Worm (Caenorhabditis elegans) whole organism, young adult: ENCODE measurements around the gene btb-10.

Experiments used
- B0035.1 ChIP-seq: sonication (generic microtip); optimal IDR thresholded peaks from 2 replicates; lab custom pipeline; 2016; ENCODE audit warnings: missing genetic modification characterization, mild to moderate bottlenecking, missing compliant biosample characterization, missing genotype, missing genetic modification reagents
- F37B4.10 ChIP-seq: fragments of 200-800 bp; sonication (Bioruptor generic); IDR thresholded peaks from 2 replicates; pipeline ENCODE4 v1.3.6; 2022; ENCODE audit warnings: missing genetic modification characterization, missing compliant biosample characterization
- F49E8.2 ChIP-seq: sonication (generic microtip); optimal IDR thresholded peaks from 3 replicates; lab custom pipeline; 2017; ENCODE audit warnings: missing genetic modification characterization, mild to moderate bottlenecking, missing compliant biosample characterization, antibody characterized with exemption, moderate library complexity; ENCODE audit not compliant: insufficient read depth
- F52B5.7 ChIP-seq: sonication (generic microtip); optimal IDR thresholded peaks from 2 replicates; lab custom pipeline; 2016; ENCODE audit warnings: mild to moderate bottlenecking, missing genetic modification characterization, missing compliant biosample characterization
- F57A8.1 ChIP-seq: fragments of 200-800 bp; sonication (Bioruptor generic); optimal IDR thresholded peaks from 2 replicates; lab custom pipeline; 2018; ENCODE audit warnings: mild to moderate bottlenecking, missing genetic modification characterization, moderate library complexity, missing compliant biosample characterization
- T26A5.8 ChIP-seq: sonication (generic microtip); optimal IDR thresholded peaks from 2 replicates; lab custom pipeline; 2016; ENCODE audit warnings: missing genetic modification characterization, missing compliant biosample characterization
- Y79H2A.3 ChIP-seq: fragments of 200-800 bp; sonication (Bioruptor generic); conservative IDR thresholded peaks from 2 replicates; pipeline ENCODE4 v1.3.6; 2022; ENCODE audit warnings: missing genetic modification reagents, missing genetic modification characterization, missing compliant biosample characterization
- akir-1 ChIP-seq: fragments of 200-800 bp; sonication (Bioruptor generic); optimal IDR thresholded peaks from 2 replicates; lab custom pipeline; 2018; ENCODE audit warnings: mild to moderate bottlenecking, missing genetic modification characterization, moderate library complexity, missing compliant biosample characterization
- ama-1 ChIP-seq, 3 experiments: fragments of 150-350 bp in 1 of 3; sonication (generic microtip) in 2 of 3; optimal IDR thresholded peaks; 2 replicates each; lab custom pipeline; 2014 to 2018; ENCODE audit warnings: missing biosample characterization in 2 of 3, missing genetic modification characterization in 2 of 3, missing genetic modification reagents in 2 of 3
- ccch-3 ChIP-seq: fragments of 200-800 bp; sonication (Bioruptor generic); optimal IDR thresholded peaks from 2 replicates; lab custom pipeline; 2018; ENCODE audit warnings: mild to moderate bottlenecking, missing genetic modification characterization, missing compliant biosample characterization
- cebp-1 ChIP-seq, 2 experiments: fragments of 200-800 bp in 1 of 2; sonication (Bioruptor generic) in 1 of 2; sonication (generic microtip) in 1 of 2; IDR thresholded peaks in 1 of 2; optimal IDR thresholded peaks in 1 of 2; 2 replicates each; pipeline versions ENCODE4 v1.3.6 to Lab custom; 2017 to 2022; ENCODE audit warnings: missing compliant biosample characterization in 2 of 2, missing genetic modification characterization in 2 of 2, mild to moderate bottlenecking in 1 of 2, missing genetic modification reagents in 1 of 2, moderate library complexity in 1 of 2
- ceh-27 ChIP-seq: fragments of 200-800 bp; sonication (Bioruptor generic); optimal IDR thresholded peaks from 2 replicates; lab custom pipeline; 2018; ENCODE audit warnings: mild to moderate bottlenecking, missing genetic modification characterization, moderate library complexity, missing compliant biosample characterization
- ceh-40 ChIP-seq: fragments of 200-800 bp; sonication (Bioruptor generic); IDR thresholded peaks from 2 replicates; pipeline ENCODE4 v1.3.6; 2022; ENCODE audit warnings: missing genetic modification characterization, missing compliant biosample characterization
- ceh-79 ChIP-seq: sonication (generic microtip); optimal IDR thresholded peaks from 2 replicates; lab custom pipeline; 2017; ENCODE audit warnings: mild to moderate bottlenecking, missing genetic modification characterization, missing compliant biosample characterization
- chd-7 ChIP-seq: sonication (generic microtip); optimal IDR thresholded peaks from 2 replicates; lab custom pipeline; 2016; ENCODE audit warnings: mild to moderate bottlenecking, missing genetic modification characterization, moderate library complexity, missing compliant biosample characterization
- dpl-1 ChIP-seq: fragments of 150-350 bp; optimal IDR thresholded peaks from 2 replicates; lab custom pipeline; 2014; ENCODE audit warnings: missing biosample characterization, missing genetic modification reagents, missing genetic modification characterization
- him-1 ChIP-seq: sonication (generic microtip); optimal IDR thresholded peaks from 2 replicates; lab custom pipeline; 2016; ENCODE audit warnings: missing genotype, missing genetic modification reagents, missing genetic modification characterization, missing compliant biosample characterization
- hlh-12 ChIP-seq: sonication (generic microtip); optimal IDR thresholded peaks from 2 replicates; lab custom pipeline; 2016; ENCODE audit warnings: missing genetic modification characterization, missing compliant biosample characterization
- hlh-26 ChIP-seq: fragments of 200-800 bp; sonication (Bioruptor generic); conservative IDR thresholded peaks from 2 replicates; pipeline ENCODE4 v1.3.6; 2022; ENCODE audit warnings: missing genetic modification reagents, missing genetic modification characterization, missing compliant biosample characterization
- hmg-20 ChIP-seq: fragments of 200-800 bp; sonication (Bioruptor generic); IDR thresholded peaks from 2 replicates; pipeline ENCODE4 v1.3.6; 2022; ENCODE audit warnings: missing genetic modification reagents, missing genetic modification characterization, missing compliant biosample characterization
- let-607 ChIP-seq, 2 experiments: fragments of 200-800 bp in 1 of 2; sonication (Bioruptor generic) in 1 of 2; sonication (generic microtip) in 1 of 2; optimal IDR thresholded peaks; 2 replicates each; lab custom pipeline; 2016 to 2018; ENCODE audit warnings: mild to moderate bottlenecking in 2 of 2, missing compliant biosample characterization in 2 of 2, missing genetic modification characterization in 2 of 2, moderate library complexity in 2 of 2, missing genotype in 1 of 2
- lin-35 ChIP-seq, 3 experiments: fragments of 150-350 bp in 2 of 3; sonication (generic microtip) in 1 of 3; optimal IDR thresholded peaks; 2 replicates each; lab custom pipeline; 2014 to 2018; ENCODE audit warnings: missing biosample characterization in 3 of 3, missing genetic modification characterization in 3 of 3, missing genetic modification reagents in 3 of 3
- lin-54 ChIP-seq: fragments of 200-800 bp; sonication (Bioruptor generic); optimal IDR thresholded peaks from 2 replicates; lab custom pipeline; 2018; ENCODE audit warnings: mild to moderate bottlenecking, missing genetic modification characterization, missing compliant biosample characterization
- madf-10 ChIP-seq: sonication (generic microtip); optimal IDR thresholded peaks from 2 replicates; lab custom pipeline; 2016; ENCODE audit warnings: mild to moderate bottlenecking, missing genetic modification characterization, missing compliant biosample characterization
- madf-6 ChIP-seq: fragments of 200-800 bp; sonication (Bioruptor generic); IDR thresholded peaks from 2 replicates; pipeline ENCODE4 v1.3.6; 2022; ENCODE audit warnings: missing genetic modification reagents, missing genetic modification characterization, missing compliant biosample characterization
- madf-8 ChIP-seq: fragments of 200-800 bp; sonication (Bioruptor generic); conservative IDR thresholded peaks from 2 replicates; pipeline ENCODE4 v1.3.6; 2022; ENCODE audit warnings: missing genetic modification reagents, missing genetic modification characterization, missing compliant biosample characterization
- nfya-1 ChIP-seq: sonication (generic microtip); optimal IDR thresholded peaks from 2 replicates; lab custom pipeline; 2017; ENCODE audit warnings: antibody characterized with exemption, missing compliant biosample characterization, missing genetic modification characterization, borderline replicate concordance; ENCODE audit not compliant: insufficient read depth
- nhr-179 ChIP-seq: sonication (generic microtip); optimal IDR thresholded peaks from 2 replicates; lab custom pipeline; 2016; ENCODE audit warnings: mild to moderate bottlenecking, missing genetic modification characterization, missing compliant biosample characterization
- nhr-80 ChIP-seq: sonication (generic microtip); optimal IDR thresholded peaks from 2 replicates; lab custom pipeline; 2016; ENCODE audit warnings: missing genetic modification characterization, missing compliant biosample characterization
- rcor-1 ChIP-seq: fragments of 200-800 bp; sonication (Bioruptor generic); IDR thresholded peaks from 2 replicates; pipeline ENCODE4 v1.3.6; 2022; ENCODE audit warnings: missing genetic modification reagents, missing genetic modification characterization, missing compliant biosample characterization
- rpc-1 ChIP-seq, 2 experiments: fragments of 150-350 bp in 1 of 2; sonication (generic microtip) in 1 of 2; optimal IDR thresholded peaks; 2 replicates each; lab custom pipeline; 2014 to 2018; ENCODE audit warnings: missing biosample characterization in 1 of 2, missing genetic modification characterization in 1 of 2, missing genetic modification reagents in 1 of 2, missing genotype in 1 of 2
- sea-2 ChIP-seq: fragments of 200-800 bp; sonication (Bioruptor generic); IDR thresholded peaks from 2 replicates; pipeline ENCODE4 v1.3.6; 2022; ENCODE audit warnings: missing genetic modification characterization, missing compliant biosample characterization
- tbp1 ChIP-seq: fragments of 200-800 bp; sonication (Bioruptor generic); optimal IDR thresholded peaks from 2 replicates; lab custom pipeline; 2018; ENCODE audit warnings: mild to moderate bottlenecking, missing genetic modification characterization, missing compliant biosample characterization
- tbx-9 ChIP-seq: sonication (generic microtip); optimal IDR thresholded peaks from 2 replicates; lab custom pipeline; 2016; ENCODE audit warnings: borderline replicate concordance, missing genetic modification characterization, inconsistent platforms, missing compliant biosample characterization
- unc-62 ChIP-seq: fragments of 150-350 bp; optimal IDR thresholded peaks from 2 replicates; lab custom pipeline; 2014; ENCODE audit warnings: missing biosample characterization, missing genetic modification reagents, missing genetic modification characterization
- zfh-2 ChIP-seq: fragments of 200-800 bp; sonication (Bioruptor generic); conservative IDR thresholded peaks from 2 replicates; pipeline ENCODE4 v1.3.6; 2022; ENCODE audit warnings: missing genetic modification reagents, missing genetic modification characterization, missing compliant biosample characterization
- ztf-18 ChIP-seq: sonication (generic microtip); optimal IDR thresholded peaks from 2 replicates; lab custom pipeline; 2016; ENCODE audit warnings: missing genotype, mild to moderate bottlenecking, missing genetic modification characterization, missing compliant biosample characterization
- ztf-28 ChIP-seq: fragments of 200-800 bp; sonication (Bioruptor generic); IDR thresholded peaks from 2 replicates; pipeline ENCODE4 v1.3.6; 2022; ENCODE audit warnings: missing genetic modification reagents, missing genetic modification characterization, missing compliant biosample characterization

Gene btb-10

DNA sequence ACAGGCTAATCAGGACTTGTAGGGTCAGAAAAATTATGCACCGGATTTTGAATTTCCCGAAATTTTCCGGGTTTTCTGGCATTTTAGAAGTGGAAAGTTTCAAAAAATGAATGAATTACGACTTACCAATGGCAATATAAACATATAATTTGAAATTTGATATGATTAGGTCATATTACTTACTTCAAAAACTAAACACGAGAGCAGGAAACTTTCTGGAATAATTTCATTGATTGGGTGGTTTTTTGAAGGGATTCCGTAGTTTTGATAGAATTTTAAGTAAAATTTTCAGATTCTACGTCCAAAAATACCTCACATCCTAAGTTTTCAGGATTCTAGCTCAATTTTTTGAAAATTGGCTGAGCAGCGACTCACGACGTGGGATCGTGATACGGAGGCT, 14.8 kb upstream of the btb-10 start, which contains the start of gene K02E7.11:
Gene K02E7.11, minus strand, starts transcription at position 101 of the 400 bp plus-strand sequence.
- TF ChIP-seq T26A5.8 (no peak), madf-8 (GFP tag; lab: Robert Waterston, UW) (no peak), ceh-27 (GFP tag; lab: Kevin White, UChicago) (no peak), him-1 (tag; lab: Kevin White, UChicago) (no peak), rpc-1 (optimal IDR thresholded peaks at IDR 0.05; lab: Kevin White, UChicago) (no peak), rpc-1 (tag; optimal IDR thresholded peaks at IDR 0.05; lab: Kevin White, UChicago) (no peak), F37B4.10 (no peak), let-607 (tag; optimal IDR thresholded peaks at IDR 0.05; lab: Kevin White, UChicago) (no peak), ceh-40 (GFP tag; lab: Robert Waterston, UW) (no peak), unc-62 (GFP tag; lab: Kevin White, UChicago) (no peak), dpl-1 (GFP tag; lab: Kevin White, UChicago) (no peak), madf-10 (tag; lab: Kevin White, UChicago) (no peak), ztf-18 (tag; lab: Kevin White, UChicago) (no peak), chd-7 (tag; lab: Kevin White, UChicago) (no peak), tbp1 (GFP tag; lab: Kevin White, UChicago) (no peak), sea-2 (GFP tag; lab: Robert Waterston, UW) (no peak), lin-35 (GFP tag; optimal IDR thresholded peaks at IDR 0.05; lab: Kevin White, UChicago) (no peak), rcor-1 (no peak), cebp-1 (GFP tag; IDR thresholded peaks at IDR 0.05; lab: Robert Waterston, UW) (no peak), cebp-1 (tag; optimal IDR thresholded peaks at IDR 0.05; lab: Kevin White, UChicago) (no peak), tbx-9 (tag; lab: Kevin White, UChicago) (no peak), nfya-1 (no peak)

ce11 chrII:1072106-1072505, 11.5 kb upstream of the btb-10 start, which contains the start of gene K02E7.4:
K02E7.4 (plus strand) TSS chrII:1072406.
- TF ChIP-seq Y79H2A.3 (GFP tag; lab: Robert Waterston, UW) (no peak), F49E8.2 (tag; lab: Kevin White, UChicago) (no peak), hlh-12 (tag; lab: Kevin White, UChicago) (no peak), B0035.1 (tag; lab: Kevin White, UChicago) (no peak), ztf-18 (tag; lab: Kevin White, UChicago) (no peak), ccch-3 (GFP tag; lab: Kevin White, UChicago) (no peak)

DNA sequence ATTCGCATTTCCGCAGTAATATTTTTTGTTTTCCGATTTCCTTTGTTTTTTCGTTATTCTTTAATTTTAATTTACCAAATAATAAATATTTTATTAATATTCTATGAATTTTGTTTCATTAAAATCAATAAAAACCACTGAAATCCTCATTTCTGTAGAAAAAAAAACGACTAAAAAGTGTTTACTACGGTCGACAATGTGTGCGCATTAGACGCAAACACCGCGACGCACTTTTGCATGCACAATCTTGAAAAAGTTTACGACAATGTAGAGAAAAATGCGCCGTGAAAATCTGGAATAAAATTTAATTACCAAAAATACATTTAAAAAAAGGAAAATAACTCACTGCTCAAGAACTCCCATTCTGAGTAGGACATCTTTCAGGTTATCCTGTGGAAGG, 10.8 kb upstream of the btb-10 start:
- TF ChIP-seq hmg-20 (GFP tag; lab: Robert Waterston, UW) (no peak), ccch-3 (GFP tag; lab: Kevin White, UChicago) (no peak), nhr-80 (tag; lab: Kevin White, UChicago) (no peak), F57A8.1 (GFP tag; lab: Kevin White, UChicago) (no peak), ztf-28 (GFP tag; lab: Robert Waterston, UW) (no peak)
- TF ChIP-seq, all 124 proteins: peak for 0

ce11 chrII:1070875-1071274, 10.3 kb upstream of the btb-10 start, which contains the start of gene K02E7.12:
K02E7.12 (plus strand) TSS chrII:1071175.
- TF ChIP-seq nfya-1: no peak

ce11 chrII:1066907-1067306, 6.3 kb upstream of the btb-10 start, which contains the start of gene K02E7.10:
K02E7.10 (minus strand) TSS chrII:1067007.
- TF ChIP-seq him-1 (tag; lab: Kevin White, UChicago): no peak
- no peak for TF ChIP-seq sea-2 (GFP tag; lab: Robert Waterston, UW)
- no peak for TF ChIP-seq ceh-79 (tag; lab: Kevin White, UChicago)
- TF ChIP-seq lin-54 (GFP tag; lab: Kevin White, UChicago): no peak
- TF ChIP-seq rpc-1 (optimal IDR thresholded peaks at IDR 0.05; lab: Kevin White, UChicago): no peak
- no peak for TF ChIP-seq rpc-1 (tag; optimal IDR thresholded peaks at IDR 0.05; lab: Kevin White, UChicago)
- no peak for TF ChIP-seq rcor-1
- TF ChIP-seq hlh-26 (GFP tag; lab: Robert Waterston, UW): no peak
- no peak for TF ChIP-seq nhr-179 (tag; lab: Kevin White, UChicago)
- no peak for TF ChIP-seq ztf-28 (GFP tag; lab: Robert Waterston, UW)
- no peak for TF ChIP-seq ztf-18 (tag; lab: Kevin White, UChicago)
- no peak for TF ChIP-seq cebp-1 (GFP tag; IDR thresholded peaks at IDR 0.05; lab: Robert Waterston, UW)
- no peak for TF ChIP-seq cebp-1 (tag; optimal IDR thresholded peaks at IDR 0.05; lab: Kevin White, UChicago)
- TF ChIP-seq madf-6 (GFP tag; lab: Robert Waterston, UW): no peak
- no peak for TF ChIP-seq lin-35 (GFP tag; optimal IDR thresholded peaks at IDR 0.05; lab: Kevin White, UChicago)
- no peak for TF ChIP-seq zfh-2 (GFP tag; lab: Robert Waterston, UW)
- no peak for TF ChIP-seq akir-1
- TF ChIP-seq ama-1 (optimal IDR thresholded peaks at IDR 0.05; lab: Kevin White, UChicago): no peak
- TF ChIP-seq ama-1 (GFP tag; optimal IDR thresholded peaks at IDR 0.05; lab: Kevin White, UChicago): no peak
- TF ChIP-seq F52B5.7: no peak
